Worm (Caenorhabditis elegans): ENCODE results near the gene W09C2.8.
A peak's percentile ranks its signal among the peaks of the same experiment; 100 is the strongest.

W09C2.8 gene

ce11 chrIV:9624275-9624674 lies at the start of gene W09C2.8:
Gene W09C2.8, minus strand, starts transcription at chrIV:9624375.
- TF ChIP-seq nhr-2 (tag; optimal IDR thresholded peaks at IDR 0.05), result no peak
- TF ChIP-seq pha-4 (tag; optimal IDR thresholded peaks at IDR 0.05), result no peak
- no peak for TF ChIP-seq unc-120 (tag; optimal IDR thresholded peaks at IDR 0.05; ENCODE audit: poor library complexity, severe bottlenecking)
- no peak for TF ChIP-seq blmp-1 (tag; optimal IDR thresholded peaks at IDR 0.05)
- TF ChIP-seq lsy-2 (tag; optimal IDR thresholded peaks at IDR 0.05), result no peak
- TF ChIP-seq mls-2 (tag; optimal IDR thresholded peaks at IDR 0.05), result no peak
- no peak for TF ChIP-seq drap-1 (GFP tag; optimal IDR thresholded peaks at IDR 0.05)
- no peak for TF ChIP-seq ceh-39 (tag; optimal IDR thresholded peaks at IDR 0.05)
- no peak for TF ChIP-seq ceh-83 (GFP tag; optimal IDR thresholded peaks at IDR 0.05)
- no peak for TF ChIP-seq nhr-28 (tag; optimal IDR thresholded peaks at IDR 0.05)

ce11 chrIV:9673683-9674336 lies 49.6 kb upstream of the W09C2.8 start:
- no peak for TF ChIP-seq mab-5 (tag; optimal IDR thresholded peaks at IDR 0.05)
- TF ChIP-seq lsy-2 (tag; optimal IDR thresholded peaks at IDR 0.05), result no peak
- TF ChIP-seq ztf-11 (tag; optimal IDR thresholded peaks at IDR 0.05), result no peak
- TF ChIP-seq nhr-28 (tag; optimal IDR thresholded peaks at IDR 0.05), result no peak
- no peak for TF ChIP-seq mep-1 (tag; optimal IDR thresholded peaks at IDR 0.05)
- TF ChIP-seq ceh-43 (GFP tag; optimal IDR thresholded peaks at IDR 0.05), result no peak
- TF ChIP-seq mls-2 (tag; optimal IDR thresholded peaks at IDR 0.05), result no peak
- TF ChIP-seq nhr-237 (tag; optimal IDR thresholded peaks at IDR 0.05), result no peak
- TF ChIP-seq nhr-2 (tag; optimal IDR thresholded peaks at IDR 0.05), result no peak
- TF ChIP-seq elt-1 (tag; optimal IDR thresholded peaks at IDR 0.05; ENCODE audit: borderline replicate concordance, insufficient read depth), result no peak

DNA sequence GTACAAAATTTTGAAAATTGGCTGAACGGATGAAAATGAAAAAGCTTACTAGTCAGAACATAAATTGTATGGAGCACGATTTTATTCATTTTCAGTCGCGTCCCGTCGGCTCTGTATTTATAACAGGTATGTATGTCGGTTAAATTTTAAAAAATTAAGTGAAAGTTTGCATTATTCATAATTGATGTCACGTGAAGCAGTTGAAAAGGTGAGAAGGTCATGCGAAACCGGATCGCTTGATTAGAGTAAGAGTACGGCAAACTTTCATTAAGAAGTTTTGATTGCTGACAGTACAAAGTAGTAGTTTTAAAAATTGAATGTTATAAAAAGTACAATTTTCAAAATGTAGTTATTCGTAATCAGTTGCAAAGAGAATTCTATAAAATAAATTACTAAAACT lies 49.0 kb upstream of the W09C2.8 start:
- TF ChIP-seq zip-8 (tag; optimal IDR thresholded peaks at IDR 0.05) (no peak), ceh-43 (GFP tag; optimal IDR thresholded peaks at IDR 0.05) (no peak)

DNA sequence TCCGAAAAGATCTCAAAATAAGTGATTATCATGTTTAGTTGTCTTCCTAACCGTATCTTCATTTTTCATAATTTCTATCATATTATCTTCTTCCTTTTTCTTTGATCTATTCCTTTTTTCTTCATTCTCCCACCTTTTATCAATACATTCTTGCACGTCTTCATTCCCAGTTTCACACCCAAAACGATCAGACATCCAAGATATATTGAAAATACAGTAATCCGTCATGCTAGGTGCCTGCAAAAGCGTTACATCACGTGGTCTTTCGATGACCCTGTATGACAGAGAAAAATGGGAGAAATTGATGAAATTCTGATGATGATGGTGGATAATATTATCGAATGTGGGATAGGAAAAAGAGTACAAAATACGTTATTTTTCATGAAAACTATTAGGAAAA lies 48.3 kb upstream of the W09C2.8 start:
- TF ChIP-seq ces-1 (GFP tag; optimal IDR thresholded peaks at IDR 0.05), result no peak
- no peak for TF ChIP-seq snpc-4 (tag; optimal IDR thresholded peaks at IDR 0.05)
- no peak for TF ChIP-seq unc-62 (GFP tag; optimal IDR thresholded peaks at IDR 0.05)
- no peak for TF ChIP-seq ceh-39 (tag; optimal IDR thresholded peaks at IDR 0.05)
- no peak for TF ChIP-seq nhr-76 (tag; optimal IDR thresholded peaks at IDR 0.05)
- TF ChIP-seq sem-2 (GFP tag; optimal IDR thresholded peaks at IDR 0.05), result no peak
- TF ChIP-seq hlh-1 (tag; optimal IDR thresholded peaks at IDR 0.05), result no peak
- TF ChIP-seq zip-8 (tag; optimal IDR thresholded peaks at IDR 0.05), result no peak
- no peak for TF ChIP-seq mep-1 (tag; optimal IDR thresholded peaks at IDR 0.05)
- no peak for TF ChIP-seq drap-1 (GFP tag; optimal IDR thresholded peaks at IDR 0.05)
- no peak for TF ChIP-seq nhr-237 (tag; optimal IDR thresholded peaks at IDR 0.05)

ce11 chrIV:9671001-9671652 lies 47.0 kb upstream of the W09C2.8 start:
- TF ChIP-seq nhr-237 (tag; optimal IDR thresholded peaks at IDR 0.05) (no peak), hlh-1 (tag; optimal IDR thresholded peaks at IDR 0.05) (peak; percentile 7)

DNA sequence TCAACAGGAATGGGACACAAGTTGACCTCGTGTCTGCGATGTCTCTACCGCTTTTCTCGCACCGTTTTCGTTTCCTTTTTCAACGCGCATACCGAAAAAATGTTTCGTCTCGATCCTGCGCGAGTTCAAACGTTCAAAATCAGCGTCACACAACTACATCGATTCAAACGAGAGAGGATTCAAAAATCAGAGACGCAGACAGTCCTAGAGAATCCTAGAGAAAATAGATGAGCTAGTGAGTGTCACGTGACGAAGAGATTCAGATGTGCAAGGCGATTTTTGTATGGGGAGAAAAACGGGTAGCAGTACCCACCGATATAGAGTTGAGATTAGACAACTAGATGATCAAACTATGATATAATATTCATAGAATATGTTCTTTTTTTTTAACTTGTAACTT lies 45.8 kb upstream of the W09C2.8 start:
- TF ChIP-seq mab-5 (tag; optimal IDR thresholded peaks at IDR 0.05), result no peak
- TF ChIP-seq nhr-12 (tag; optimal IDR thresholded peaks at IDR 0.05), result no peak
- no peak for TF ChIP-seq ceh-39 (tag; optimal IDR thresholded peaks at IDR 0.05)
- TF ChIP-seq flh-1 (GFP tag; optimal IDR thresholded peaks at IDR 0.05), result no peak

DNA sequence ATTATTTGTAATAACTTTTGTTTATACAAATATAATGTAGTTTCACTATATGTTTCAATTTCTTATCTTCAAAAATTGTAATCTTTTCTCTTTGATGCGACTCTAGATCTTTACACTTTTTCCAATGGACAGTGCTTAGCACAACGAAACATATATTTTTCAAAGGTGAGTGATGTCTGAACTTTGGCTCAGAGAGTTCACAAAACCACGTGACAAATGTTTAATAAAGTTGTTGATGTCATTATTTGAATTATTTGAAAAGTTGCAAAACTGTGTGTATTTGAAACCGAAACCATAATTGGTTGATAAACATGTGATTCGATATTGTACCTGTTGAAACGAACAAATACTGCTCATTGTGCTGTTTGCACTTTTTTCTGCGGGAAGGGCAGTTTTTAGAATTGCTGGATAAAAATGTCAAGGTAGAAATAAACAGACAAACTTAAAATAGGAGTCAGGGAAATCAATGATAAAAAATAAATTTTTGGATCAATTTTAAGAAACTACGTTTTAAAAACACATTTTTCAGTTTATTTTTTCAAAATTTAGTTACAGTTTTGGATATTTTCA lies 44.0 kb upstream of the W09C2.8 start:
- no peak for TF ChIP-seq nhr-76 (tag; optimal IDR thresholded peaks at IDR 0.05)
